Fruit fly (Drosophila melanogaster) whole organism, wandering third instar larva: ENCODE results near the gene Adi1.

Source experiments
- CG9705 ChIP-seq: fragments of 200-800 bp; sonication (Bioruptor generic); optimal IDR thresholded peaks from 2 replicates; lab custom pipeline; 2018; ENCODE audit warnings: missing biosample characterization, mild to moderate bottlenecking, missing genetic modification characterization
- foxo ChIP-seq, 2 experiments: fragments of 200-800 bp; sonication (Bioruptor generic); optimal IDR thresholded peaks; 2 replicates in 1 of 2; 3 replicates in 1 of 2; lab custom pipeline; 2016 to 2017; ENCODE audit warnings: missing biosample characterization in 2 of 2, missing genetic modification characterization in 2 of 2
- fru ChIP-seq: fragments of 200-800 bp; sonication (Bioruptor generic); optimal IDR thresholded peaks from 3 replicates; lab custom pipeline; 2016; ENCODE audit warnings: missing biosample characterization, mild to moderate bottlenecking, missing genetic modification characterization
- woc ChIP-seq: sonication (Bioruptor generic); optimal IDR thresholded peaks from 2 replicates; lab custom pipeline; 2016; ENCODE audit warnings: missing biosample characterization, mild to moderate bottlenecking, missing genetic modification characterization

DNA sequence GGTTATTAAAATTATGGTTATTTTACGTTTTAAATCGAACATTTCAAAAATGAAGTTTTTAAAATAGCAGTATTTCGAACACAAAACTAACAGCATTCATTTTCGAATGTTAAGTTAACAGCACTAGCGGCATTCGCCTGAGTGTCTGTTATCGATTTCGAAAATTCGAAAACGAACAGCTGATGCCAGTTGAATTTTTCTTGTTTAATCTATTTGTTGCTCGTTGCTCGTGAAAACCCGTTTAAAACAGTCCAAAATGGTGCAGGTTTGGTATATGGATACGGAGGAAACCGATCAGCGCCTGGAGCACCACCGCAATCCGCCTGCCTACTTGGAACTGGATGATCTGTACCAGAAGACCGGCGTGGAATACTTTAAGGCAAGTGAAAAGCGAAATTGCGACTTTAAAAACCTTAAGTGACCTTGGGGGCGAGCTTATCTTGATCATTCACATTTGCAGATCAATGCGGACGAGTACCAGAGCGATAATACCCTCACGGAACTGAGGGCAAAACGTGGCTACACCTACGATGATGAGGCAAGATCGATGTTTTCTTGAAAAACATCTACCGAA, at the start of gene Adi1:
- TF ChIP-seq fru (GFP tag; lab: Kevin White, UChicago), result no peak
- no peak for TF ChIP-seq CG9705 (GFP tag; lab: Kevin White, UChicago)
- TF ChIP-seq foxo (GFP tag; optimal IDR thresholded peaks at IDR 0.05; lab: Kevin White, UChicago), result peak in 1 of 2 experiments; percentile 24
- no peak for TF ChIP-seq woc (GFP tag; lab: Kevin White, UChicago)
